Worm (Caenorhabditis elegans): ENCODE data around the gene srg-50.

DNA sequence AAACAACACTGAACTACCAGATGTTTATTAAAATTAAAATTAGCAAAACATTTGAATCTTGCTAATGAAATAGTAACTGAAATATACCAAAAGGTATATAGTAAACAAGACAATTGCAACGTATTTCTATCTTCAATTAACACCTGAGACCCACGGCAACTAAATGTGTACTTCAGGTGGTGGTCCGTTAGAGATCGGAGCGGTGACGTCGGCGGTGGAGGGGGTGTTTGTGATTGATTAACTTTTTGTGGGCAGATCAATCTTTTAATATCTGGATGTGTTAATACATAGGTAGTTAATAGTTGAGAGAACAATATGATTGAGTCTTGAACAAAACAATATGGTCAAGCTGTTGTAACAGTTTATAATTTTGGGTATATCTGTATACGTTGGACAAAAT is 21.1 kb upstream of the srg-50 start:
- TF ChIP-seq tab-1 (GFP tag; IDR thresholded peaks at IDR 0.05): no peak
- no peak for TF ChIP-seq ztf-23 (GFP tag; IDR thresholded peaks at IDR 0.05)
- no peak for TF ChIP-seq med-1 (GFP tag; optimal IDR thresholded peaks at IDR 0.05; ENCODE audit: insufficient read depth)
- TF ChIP-seq flt-1 (GFP tag; IDR thresholded peaks at IDR 0.05): no peak
